Worm (Caenorhabditis elegans): ENCODE measurements around the gene sre-55.

The sre-55 gene

DNA sequence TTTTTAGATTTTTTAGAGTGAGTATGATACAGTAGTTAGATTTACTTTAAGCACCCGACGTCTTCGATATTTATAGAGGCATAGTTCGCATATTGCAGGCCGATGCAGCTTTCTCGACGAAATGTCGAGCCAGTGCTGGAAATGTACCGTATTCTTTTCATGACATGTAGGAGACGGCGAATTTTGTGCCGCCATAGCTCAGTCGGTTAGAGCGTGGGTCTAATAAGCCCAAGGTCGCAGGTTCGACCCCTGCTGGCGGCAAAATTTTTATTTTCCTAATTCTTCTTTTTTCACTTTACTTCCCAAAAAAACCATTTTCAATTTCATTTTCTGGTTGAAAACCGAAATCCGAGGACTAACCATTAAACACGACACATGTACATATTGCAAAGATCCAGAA, 33.2 kb downstream of the sre-55 start:
- TF ChIP-seq nhr-237 (tag; optimal IDR thresholded peaks at IDR 0.05) (no peak), cey-2 (tag; optimal IDR thresholded peaks at IDR 0.05; ENCODE audit: borderline replicate concordance, insufficient read depth) (no peak), fkh-10 (GFP tag; optimal IDR thresholded peaks at IDR 0.05) (no peak), ZK337.2 (GFP tag; IDR thresholded peaks at IDR 0.05) (0 out of 2 replicates have a peak, but pooled peaks have one; percentile 36), F44E2.7 (GFP tag; IDR thresholded peaks at IDR 0.05) (0 out of 2 replicates have a peak, but pooled peaks have one; percentile 13), egl-43 (GFP tag; IDR thresholded peaks at IDR 0.05) (peak; percentile 74), madf-9 (GFP tag; conservative IDR thresholded peaks at IDR 0.05) (0 out of 2 replicates have a peak, but pooled peaks have one; percentile 29), ceh-44 (GFP tag; IDR thresholded peaks at IDR 0.05) (0 out of 2 replicates have a peak, but pooled peaks have one; percentile 12), zip-11 (GFP tag; IDR thresholded peaks at IDR 0.05) (no peak), duxl-1 (tag; optimal IDR thresholded peaks at IDR 0.05; ENCODE audit: poor library complexity) (peak; percentile 21), mes-2 (tag; optimal IDR thresholded peaks at IDR 0.05; ENCODE audit: poor library complexity, severe bottlenecking) (peak; percentile 46), zfp-3 (GFP tag; conservative IDR thresholded peaks at IDR 0.05) (no peak), vab-7 (GFP tag; IDR thresholded peaks at IDR 0.05) (peak; percentile 54; the same call in 1 of the 2 replicates), daf-8 (GFP tag; IDR thresholded peaks at IDR 0.05) (no peak), snpc-1.2 (GFP tag; IDR thresholded peaks at IDR 0.05) (peak; percentile 20; the same call in 1 of the 2 replicates), lin-38 (GFP tag; IDR thresholded peaks at IDR 0.05) (peak; percentile 46), pha-4 (GFP tag; IDR thresholded peaks at IDR 0.05) (peak; percentile 35; the same call in 1 of the 2 replicates), pha-4 (tag; optimal IDR thresholded peaks at IDR 0.05) (no peak), lim-7 (GFP tag; IDR thresholded peaks at IDR 0.05) (peak; percentile 80; the same call in 1 of the 2 replicates), lin-15B (tag; optimal IDR thresholded peaks at IDR 0.05) (no peak), dpl-1 (GFP tag; optimal IDR thresholded peaks at IDR 0.05) (no peak), arid-1 (GFP tag; conservative IDR thresholded peaks at IDR 0.05) (0 out of 2 replicates have a peak, but pooled peaks have one; percentile 11), unc-39 (tag; optimal IDR thresholded peaks at IDR 0.05) (no peak), F37D6.2 (tag; optimal IDR thresholded peaks at IDR 0.05) (no peak), F26F4.8 (GFP tag; conservative IDR thresholded peaks at IDR 0.05) (0 out of 2 replicates have a peak, but pooled peaks have one; percentile 44), Y48G9A.11 (GFP tag; IDR thresholded peaks at IDR 0.05) (peak; percentile 48; the same call in 1 of the 2 replicates)

- TF ChIP-seq hif-1 (tag; optimal IDR thresholded peaks at IDR 0.05) (peak in 1 of 2 experiments; percentile 16), mdt-29 (GFP tag; IDR thresholded peaks at IDR 0.05) (no peak), F49E8.2 (tag; optimal IDR thresholded peaks at IDR 0.05; ENCODE audit: borderline replicate concordance) (no peak), snpc-4 (tag; optimal IDR thresholded peaks at IDR 0.05) (no peak), unc-130 (GFP tag; optimal IDR thresholded peaks at IDR 0.05) (no peak), F26F4.8 (GFP tag; conservative IDR thresholded peaks at IDR 0.05) (no peak), ceh-44 (GFP tag; IDR thresholded peaks at IDR 0.05) (no peak), set-16 (GFP tag; IDR thresholded peaks at IDR 0.05) (peak; percentile 66), lin-38 (GFP tag; IDR thresholded peaks at IDR 0.05) (no peak), ctbp-1 (GFP tag; IDR thresholded peaks at IDR 0.05) (no peak), daf-8 (GFP tag; IDR thresholded peaks at IDR 0.05) (no peak), nhr-6 (tag; optimal IDR thresholded peaks at IDR 0.05) (no peak), sdz-12 (GFP tag; optimal IDR thresholded peaks at IDR 0.05) (no peak), lin-13 (GFP tag; optimal IDR thresholded peaks at IDR 0.05) (no peak), aly-2 (tag; optimal IDR thresholded peaks at IDR 0.05) (no peak), nhr-111 (GFP tag; optimal IDR thresholded peaks at IDR 0.05) (no peak)
Measured at ce11 chrII:12369202-12369601, 40.1 kb downstream of the sre-55 start.

DNA sequence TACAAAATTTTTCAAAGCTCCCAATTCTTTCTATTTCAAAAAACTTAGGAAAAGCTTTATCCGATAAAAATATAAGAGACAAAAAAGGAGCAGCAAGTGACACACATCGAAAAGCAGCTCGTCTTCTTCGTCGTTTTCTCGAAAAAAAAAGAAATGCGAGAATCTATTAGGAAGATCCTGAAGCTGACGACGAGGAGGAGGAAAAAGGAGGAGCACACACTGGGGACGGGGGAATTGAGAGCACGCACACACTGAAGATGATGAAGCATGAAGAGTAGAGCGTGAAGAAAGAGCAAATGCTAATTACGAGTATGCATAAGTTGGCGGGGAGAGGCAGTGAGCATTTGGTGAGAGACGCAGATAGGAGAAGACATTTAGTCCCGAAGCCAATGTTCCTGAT, 44.8 kb downstream of the sre-55 start:
- TF ChIP-seq daf-19 (GFP tag; conservative IDR thresholded peaks at IDR 0.05) (no peak), egl-27 (tag; optimal IDR thresholded peaks at IDR 0.05) (no peak), T26A8.4 (GFP tag; IDR thresholded peaks at IDR 0.05) (no peak), unc-130 (GFP tag; optimal IDR thresholded peaks at IDR 0.05) (no peak), Y48G9A.11 (GFP tag; IDR thresholded peaks at IDR 0.05) (no peak), nhr-48 (tag; optimal IDR thresholded peaks at IDR 0.05) (no peak), lin-29 (GFP tag; IDR thresholded peaks at IDR 0.05) (no peak), madf-9 (GFP tag; conservative IDR thresholded peaks at IDR 0.05) (no peak), gei-8 (GFP tag; optimal IDR thresholded peaks at IDR 0.05) (no peak), fos-1 (tag; optimal IDR thresholded peaks at IDR 0.05) (no peak), egl-43 (GFP tag; IDR thresholded peaks at IDR 0.05) (no peak), nhr-25 (tag; optimal IDR thresholded peaks at IDR 0.05; ENCODE audit: borderline replicate concordance, insufficient read depth) (no peak), lin-1 (GFP tag; IDR thresholded peaks at IDR 0.05) (no peak), D1046.2 (GFP tag; IDR thresholded peaks at IDR 0.05) (no peak), fkh-10 (GFP tag; optimal IDR thresholded peaks at IDR 0.05) (peak; percentile 55)

All from whole organism, L4 larva.